Worm (Caenorhabditis elegans) whole organism, L3 larva: ENCODE measurements around the gene F56C3.3.

Experiments used
- fkh-2 ChIP-seq: fragments of 150-350 bp; optimal IDR thresholded peaks from 2 replicates; lab custom pipeline; 2014; ENCODE audit warnings: missing biosample characterization, missing genetic modification reagents, missing genetic modification characterization
- jun-1 ChIP-seq: fragments of 150-350 bp; optimal IDR thresholded peaks from 2 replicates; lab custom pipeline; 2014; ENCODE audit warnings: missing biosample characterization, missing genetic modification reagents, missing genetic modification characterization
- nhr-11 ChIP-seq: fragments of 150-350 bp; optimal IDR thresholded peaks from 2 replicates; lab custom pipeline; 2014; ENCODE audit warnings: missing biosample characterization, missing genetic modification characterization
- nhr-12 ChIP-seq: fragments of 150-350 bp; optimal IDR thresholded peaks from 2 replicates; lab custom pipeline; 2014; ENCODE audit warnings: missing biosample characterization, missing genetic modification characterization
- nhr-25 ChIP-seq: sonication (generic microtip); optimal IDR thresholded peaks from 2 replicates; lab custom pipeline; 2017; ENCODE audit warnings: missing biosample characterization, missing genetic modification characterization
- nhr-43 ChIP-seq: sonication (generic microtip); optimal IDR thresholded peaks from 2 replicates; lab custom pipeline; 2016; ENCODE audit warnings: mild to moderate bottlenecking, missing genetic modification characterization, missing compliant biosample characterization; ENCODE audit not compliant: poor library complexity, severe bottlenecking
- nhr-76 ChIP-seq: fragments of 150-350 bp; sonication (generic microtip); optimal IDR thresholded peaks from 5 replicates; lab custom pipeline; 2014; ENCODE audit warnings: missing biosample characterization, missing genetic modification characterization
- pha-4 ChIP-seq: fragments of 150-350 bp; optimal IDR thresholded peaks from 2 replicates; lab custom pipeline; 2014; ENCODE audit warnings: missing biosample characterization, missing genetic modification reagents, missing genetic modification characterization
- snpc-4 ChIP-seq: fragments of 150-350 bp; optimal IDR thresholded peaks from 2 replicates; lab custom pipeline; 2014; ENCODE audit warnings: missing biosample characterization, missing genetic modification characterization
- unc-39 ChIP-seq: sonication (generic microtip); optimal IDR thresholded peaks from 4 replicates; lab custom pipeline; 2017; ENCODE audit warnings: missing biosample characterization, missing genetic modification characterization
- unc-62 ChIP-seq: fragments of 150-350 bp; sonication (generic microtip); optimal IDR thresholded peaks from 4 replicates; lab custom pipeline; 2014; ENCODE audit warnings: missing biosample characterization, missing genetic modification reagents, missing genetic modification characterization
- ztf-11 ChIP-seq: fragments of 150-350 bp; optimal IDR thresholded peaks from 2 replicates; lab custom pipeline; 2014; ENCODE audit warnings: missing biosample characterization, missing genetic modification characterization

- TF ChIP-seq nhr-25 (peak; percentile 79), nhr-12 (tag; lab: Kevin White, UChicago) (no peak), nhr-76 (tag; lab: Kevin White, UChicago) (peak; percentile 85), unc-62 (GFP tag; lab: Kevin White, UChicago) (peak; percentile 66), jun-1 (tag; lab: Kevin White, UChicago) (peak; percentile 98), fkh-2 (tag; lab: Kevin White, UChicago) (peak; percentile 31), pha-4 (tag; lab: Kevin White, UChicago) (peak; percentile 66), snpc-4 (tag; lab: Kevin White, UChicago) (peak; percentile 86), unc-39 (tag; lab: Kevin White, UChicago) (peak; percentile 11), ztf-11 (tag; lab: Kevin White, UChicago) (peak; percentile 30), nhr-11 (tag; lab: Kevin White, UChicago) (peak; percentile 88), nhr-43 (tag; lab: Kevin White, UChicago) (peak; percentile 98)
These were observed 31.3 kb upstream of the F56C3.3 start for ce11 chrX:1389382-1389983.
